Fruit fly (Drosophila melanogaster) whole organism, embryonic: ENCODE results near the gene CG33281.

ENCODE experiments used
- Atf-2 ChIP-seq: fragments of 200-800 bp; sonication (Bioruptor generic); optimal IDR thresholded peaks from 2 replicates; lab custom pipeline; 2016; ENCODE audit warnings: missing biosample characterization, missing genetic modification characterization
- B-H1 ChIP-seq: fragments of 200-800 bp; sonication (Bioruptor generic); IDR thresholded peaks from 3 replicates; pipeline ENCODE4 v1.3.6; 2022; ENCODE audit warnings: missing biosample characterization, missing genetic modification characterization
- Bteb2 ChIP-seq: fragments of 200-800 bp; sonication (Bioruptor generic); optimal IDR thresholded peaks from 2 replicates; lab custom pipeline; 2016; ENCODE audit warnings: missing biosample characterization, missing genetic modification characterization
- CG11696 ChIP-seq: fragments of 200-800 bp; sonication (Bioruptor generic); IDR thresholded peaks from 2 replicates; pipeline ENCODE4 v1.3.6; 2022; ENCODE audit warnings: missing biosample characterization, missing genetic modification characterization
- CG12769 ChIP-seq: fragments of 200-800 bp; sonication (Bioruptor generic); optimal IDR thresholded peaks from 2 replicates; lab custom pipeline; 2019; ENCODE audit warnings: missing biosample characterization, mild to moderate bottlenecking, missing genetic modification characterization, moderate library complexity
- CG14441 ChIP-seq: fragments of 200-800 bp; sonication (Bioruptor generic); IDR thresholded peaks from 2 replicates; pipeline ENCODE4 v1.3.6; 2022; ENCODE audit warnings: missing biosample characterization, missing genetic modification characterization
- CG14860 ChIP-seq: fragments of 200-800 bp; sonication (Bioruptor generic); IDR thresholded peaks from 3 replicates; pipeline ENCODE4 v1.3.6; 2022; ENCODE audit warnings: missing biosample characterization, missing genetic modification characterization; ENCODE audit not compliant: partially characterized antibody
- CG17359 ChIP-seq: fragments of 200-800 bp; sonication (Bioruptor generic); optimal IDR thresholded peaks from 3 replicates; lab custom pipeline; 2018; ENCODE audit warnings: missing biosample characterization, mild to moderate bottlenecking, missing genetic modification characterization, moderate library complexity
- CG18476 ChIP-seq: fragments of 200-800 bp; sonication (Bioruptor generic); optimal IDR thresholded peaks from 2 replicates; lab custom pipeline; 2016; ENCODE audit warnings: missing biosample characterization, mild to moderate bottlenecking, missing genetic modification characterization
- CG18619 ChIP-seq: fragments of 200-800 bp; sonication (Bioruptor generic); optimal IDR thresholded peaks from 3 replicates; lab custom pipeline; 2017; ENCODE audit warnings: missing biosample characterization, mild to moderate bottlenecking, missing genetic modification characterization
- CG2199 ChIP-seq: fragments of 200-800 bp; sonication (Bioruptor generic); IDR thresholded peaks from 3 replicates; pipeline ENCODE4 v1.3.6; 2022; ENCODE audit warnings: missing biosample characterization, missing genetic modification characterization
- CG2202 ChIP-seq: fragments of 200-800 bp; sonication (Bioruptor generic); optimal IDR thresholded peaks from 2 replicates; lab custom pipeline; 2018; ENCODE audit warnings: missing biosample characterization, mild to moderate bottlenecking, missing genetic modification characterization
- CG2889 ChIP-seq: fragments of 200-800 bp; sonication (Bioruptor generic); IDR thresholded peaks from 3 replicates; pipeline ENCODE4 v1.3.6; 2022; ENCODE audit warnings: missing biosample characterization, missing genetic modification characterization
- CG31224 ChIP-seq: fragments of 200-800 bp; sonication (Bioruptor generic); IDR thresholded peaks from 2 replicates; pipeline ENCODE4 v1.3.6; 2022; ENCODE audit warnings: missing biosample characterization, missing genetic modification characterization
- CG6272 ChIP-seq: fragments of 200-800 bp; sonication (Bioruptor generic); IDR thresholded peaks from 2 replicates; pipeline ENCODE4 v1.3.6; 2022; ENCODE audit warnings: missing biosample characterization, missing genetic modification characterization
- CG8765 ChIP-seq: fragments of 200-800 bp; sonication (Bioruptor generic); IDR thresholded peaks from 2 replicates; pipeline ENCODE4 v1.3.6; 2022; ENCODE audit warnings: missing biosample characterization, missing genetic modification characterization
- CG9215 ChIP-seq: fragments of 200-800 bp; sonication (Bioruptor generic); IDR thresholded peaks from 2 replicates; pipeline ENCODE4 v1.3.6; 2022; ENCODE audit warnings: missing biosample characterization, missing genetic modification characterization
- CTCF ChIP-seq: fragments of 200-800 bp; sonication (Bioruptor generic); optimal IDR thresholded peaks from 2 replicates; lab custom pipeline; 2017; ENCODE audit warnings: missing biosample characterization, mild to moderate bottlenecking, missing genetic modification characterization, moderate library complexity
- Ets65A ChIP-seq: fragments of 200-800 bp; sonication (Bioruptor generic); peaks from one replicate; lab custom pipeline; 2016; ENCODE audit warnings: missing biosample characterization, missing genetic modification characterization
- Ets97D ChIP-seq: fragments of 200-800 bp; sonication (Bioruptor generic); optimal IDR thresholded peaks from 3 replicates; lab custom pipeline; 2016; ENCODE audit warnings: missing biosample characterization, missing genetic modification characterization
- Med ChIP-seq: fragments of 200-800 bp; sonication (Bioruptor generic); peaks from one replicate; lab custom pipeline; 2016; ENCODE audit warnings: missing biosample characterization, missing genetic modification characterization, mild to moderate bottlenecking, inconsistent platforms, moderate library complexity
- Meics ChIP-seq: fragments of 200-800 bp; sonication (Bioruptor generic); optimal IDR thresholded peaks from 2 replicates; lab custom pipeline; 2017; ENCODE audit warnings: missing biosample characterization, mild to moderate bottlenecking, missing genetic modification characterization
- Nf-YB ChIP-seq: fragments of 200-800 bp; sonication (Bioruptor generic); optimal IDR thresholded peaks from 3 replicates; lab custom pipeline; 2019; ENCODE audit warnings: missing biosample characterization, mild to moderate bottlenecking, missing genetic modification characterization, moderate library complexity
- Nf-YC ChIP-seq: fragments of 200-800 bp; optimal IDR thresholded peaks from 3 replicates; lab custom pipeline; 2019; ENCODE audit warnings: missing biosample characterization, mild to moderate bottlenecking, missing genetic modification characterization, moderate library complexity
- Pdp1 ChIP-seq, 2 experiments: fragments of 200-800 bp; sonication (Bioruptor generic); optimal IDR thresholded peaks; 3 replicates each; lab custom pipeline; 2016; ENCODE audit warnings: missing biosample characterization in 2 of 2, missing genetic modification characterization in 2 of 2, mild to moderate bottlenecking in 1 of 2, moderate library complexity in 1 of 2
- Spps ChIP-seq: fragments of 200-800 bp; sonication (Bioruptor generic); optimal IDR thresholded peaks from 2 replicates; lab custom pipeline; 2018; ENCODE audit warnings: missing biosample characterization, mild to moderate bottlenecking, missing genetic modification characterization
- Ssrp ChIP-seq: fragments of 200-800 bp; sonication (Bioruptor generic); optimal IDR thresholded peaks from 2 replicates; lab custom pipeline; 2018; ENCODE audit warnings: missing biosample characterization, mild to moderate bottlenecking, missing genetic modification characterization, moderate library complexity
- abd-A ChIP-seq: fragments of 200-800 bp; sonication (Bioruptor generic); optimal IDR thresholded peaks from 3 replicates; lab custom pipeline; 2019; ENCODE audit warnings: missing biosample characterization, mild to moderate bottlenecking, missing genetic modification characterization, moderate library complexity
- bowl ChIP-seq: fragments of 200-800 bp; sonication (Bioruptor generic); IDR thresholded peaks from 2 replicates; pipeline ENCODE4 v1.3.6; 2022; ENCODE audit warnings: missing biosample characterization, missing genetic modification characterization
- chinmo ChIP-seq: fragments of 200-800 bp; sonication (Bioruptor generic); IDR thresholded peaks from 4 replicates; pipeline ENCODE4 v1.3.6; 2022; ENCODE audit warnings: missing biosample characterization, missing genetic modification characterization; ENCODE audit not compliant: partially characterized antibody
- ci ChIP-seq: fragments of 200-800 bp; sonication (Bioruptor generic); IDR thresholded peaks from 3 replicates; pipeline ENCODE4 v1.3.6; 2022; ENCODE audit warnings: missing biosample characterization, missing genetic modification characterization
- corto ChIP-seq: fragments of 200-800 bp; sonication (Bioruptor generic); optimal IDR thresholded peaks from 2 replicates; lab custom pipeline; 2016; ENCODE audit warnings: missing biosample characterization, mild to moderate bottlenecking, missing genetic modification characterization, moderate library complexity
- emc ChIP-seq: fragments of 200-800 bp; sonication (Bioruptor generic); optimal IDR thresholded peaks from 2 replicates; lab custom pipeline; 2016; ENCODE audit warnings: missing biosample characterization, missing genetic modification characterization
- en ChIP-seq: fragments of 200-800 bp; sonication (Bioruptor generic); optimal IDR thresholded peaks from 2 replicates; lab custom pipeline; 2016; ENCODE audit warnings: missing biosample characterization, missing genetic modification characterization
- grau ChIP-seq: fragments of 200-800 bp; optimal IDR thresholded peaks from 3 replicates; lab custom pipeline; 2019; ENCODE audit warnings: missing biosample characterization, mild to moderate bottlenecking, missing genetic modification characterization, moderate library complexity
- gsb-n ChIP-seq: fragments of 200-800 bp; sonication (Bioruptor generic); optimal IDR thresholded peaks from 3 replicates; lab custom pipeline; 2018; ENCODE audit warnings: missing biosample characterization, mild to moderate bottlenecking, missing genetic modification characterization
- jigr1 ChIP-seq: fragments of 200-800 bp; sonication (Bioruptor generic); IDR thresholded peaks from 3 replicates; pipeline ENCODE4 v1.3.6; 2022; ENCODE audit warnings: missing biosample characterization, missing genetic modification characterization
- klu ChIP-seq: fragments of 200-800 bp; sonication (Bioruptor generic); IDR thresholded peaks from 2 replicates; pipeline ENCODE4 v1.3.6; 2022; ENCODE audit warnings: missing biosample characterization, missing genetic modification characterization
- lab ChIP-seq: fragments of 200-800 bp; sonication (Bioruptor generic); optimal IDR thresholded peaks from 3 replicates; lab custom pipeline; 2017; ENCODE audit warnings: missing biosample characterization, missing genetic modification characterization, mild to moderate bottlenecking, moderate library complexity, missing genetic modification reagents
- lov ChIP-seq, 2 experiments: fragments of 200-800 bp in 1 of 2; fragments of >200 bp in 1 of 2; sonication (Bioruptor generic) in 1 of 2; IDR thresholded peaks in 1 of 2; optimal IDR thresholded peaks in 1 of 2; 2 replicates in 1 of 2; 3 replicates in 1 of 2; pipeline versions ENCODE4 v1.3.6 to Lab custom; 2017 to 2022; ENCODE audit warnings: missing biosample characterization in 1 of 2, missing genetic modification characterization in 1 of 2
- mirr ChIP-seq: fragments of 200-800 bp; sonication (Bioruptor generic); optimal IDR thresholded peaks from 3 replicates; lab custom pipeline; 2018; ENCODE audit warnings: missing biosample characterization, mild to moderate bottlenecking, missing genetic modification characterization
- nom ChIP-seq: fragments of 200-800 bp; sonication (Bioruptor generic); optimal IDR thresholded peaks from 2 replicates; lab custom pipeline; 2017; ENCODE audit warnings: missing biosample characterization, missing genetic modification characterization, mild to moderate bottlenecking, moderate library complexity, missing genetic modification reagents
- pho ChIP-seq: fragments of 200-800 bp; sonication (Bioruptor generic); optimal IDR thresholded peaks from 2 replicates; lab custom pipeline; 2016; ENCODE audit warnings: missing biosample characterization, missing genetic modification characterization
- phol ChIP-seq: fragments of 200-800 bp; sonication (Bioruptor generic); optimal IDR thresholded peaks from 3 replicates; lab custom pipeline; 2018; ENCODE audit warnings: missing biosample characterization, mild to moderate bottlenecking, missing genetic modification characterization, moderate library complexity
- sens ChIP-seq: fragments of 200-800 bp; sonication (Bioruptor generic); peaks from one replicate; lab custom pipeline; 2016; ENCODE audit warnings: missing biosample characterization, missing genetic modification characterization
- sima ChIP-seq: fragments of 200-800 bp; sonication (Bioruptor generic); optimal IDR thresholded peaks from 2 replicates; lab custom pipeline; 2016; ENCODE audit warnings: missing biosample characterization, missing genetic modification characterization
- sug ChIP-seq: fragments of 200-800 bp; optimal IDR thresholded peaks from 2 replicates; lab custom pipeline; 2019; ENCODE audit warnings: missing biosample characterization, mild to moderate bottlenecking, missing genetic modification characterization, moderate library complexity
- ttk ChIP-seq: fragments of 200-800 bp; sonication (Bioruptor generic); IDR thresholded peaks from 2 replicates; pipeline ENCODE4 v2.1.2; 2022; ENCODE audit warnings: missing biosample characterization, missing genetic modification characterization
- yki ChIP-seq: fragments of >200 bp; optimal IDR thresholded peaks from 3 replicates; lab custom pipeline; 2018
- z ChIP-seq: fragments of 200-800 bp; sonication (Bioruptor generic); IDR thresholded peaks from 3 replicates; pipeline ENCODE4 v1.3.6; 2022; ENCODE audit warnings: missing biosample characterization, missing genetic modification characterization

The CG33281 gene

DNA sequence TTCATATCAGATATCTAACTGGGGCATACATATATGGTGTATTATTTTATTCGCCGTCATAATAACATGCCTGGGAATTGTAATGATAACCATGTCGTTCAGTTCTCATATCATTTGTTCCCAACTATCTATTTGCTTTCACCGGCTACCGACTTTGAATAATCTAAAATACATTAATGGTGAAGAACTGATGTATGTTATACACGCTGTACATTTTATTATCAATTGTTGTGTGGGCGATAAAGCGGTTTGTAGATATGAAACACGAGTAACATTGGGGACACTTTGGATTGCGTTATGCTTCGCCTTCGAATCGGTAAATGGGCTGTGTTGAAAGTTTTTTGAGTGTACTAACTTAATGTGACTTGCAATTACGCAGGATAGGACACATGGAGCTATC is 24.9 kb upstream of the CG33281 start (continued):
- TF ChIP-seq bowl (GFP tag; lab: Robert Waterston, UW) = no peak
- no peak for TF ChIP-seq CG8765 (GFP tag; lab: Robert Waterston, UW)
- no peak for TF ChIP-seq en (GFP tag; lab: Kevin White, UChicago)
- TF ChIP-seq abd-A (tag; lab: Kevin White, UChicago) = no peak
- TF ChIP-seq pho (GFP tag; lab: Kevin White, UChicago) = no peak
- TF ChIP-seq CG18476 (GFP tag; lab: Kevin White, UChicago) = no peak
- TF ChIP-seq Ets97D (GFP tag; lab: Kevin White, UChicago) = no peak
- TF ChIP-seq lab = peak; percentile 5
- TF ChIP-seq corto = no peak
- TF ChIP-seq mirr = peak; percentile 81
- no peak for TF ChIP-seq CG17359 (tag; lab: Kevin White, UChicago)
- TF ChIP-seq CG6272 = no peak
- TF ChIP-seq sima (GFP tag; lab: Kevin White, UChicago) = no peak
- no peak for TF ChIP-seq klu (GFP tag; lab: Robert Waterston, UW)
- TF ChIP-seq Pdp1 (GFP tag; optimal IDR thresholded peaks at IDR 0.05; lab: Kevin White, UChicago) = peak in 1 of 2 experiments; percentile 15
- TF ChIP-seq yki = no peak
- peak; percentile 14 for TF ChIP-seq CG12769
- TF ChIP-seq phol (tag; lab: Kevin White, UChicago) = no peak
- 0 out of 3 replicates have a peak, but pooled peaks have one; percentile 19 for TF ChIP-seq ci
- TF ChIP-seq sug (tag; lab: Kevin White, UChicago) = peak; percentile 11
- TF ChIP-seq CG2199 = no peak

dm6 chr2L:3299803-3300202 is 24.2 kb upstream of the CG33281 start:
- TF ChIP-seq sens (GFP tag; lab: Kevin White, UChicago) (peak; percentile 38), Nf-YB (GFP tag; lab: Kevin White, UChicago) (peak; percentile 49), CG11696 (GFP tag; lab: Robert Waterston, UW) (peak; percentile 58), Med (GFP tag; lab: Kevin White, UChicago) (peak; percentile 36), Nf-YC (peak; percentile 68), nom (peak; percentile 26), chinmo (GFP tag; lab: Robert Waterston, UW) (0 out of 4 replicates have a peak, but pooled peaks have one; percentile 48), Spps (tag; lab: Kevin White, UChicago) (no peak), CTCF (GFP tag; lab: Kevin White, UChicago) (no peak), jigr1 (no peak), grau (tag; lab: Kevin White, UChicago) (peak; percentile 62)

- TF ChIP-seq CG2889 (GFP tag; lab: Robert Waterston, UW) = 0 out of 3 replicates have a peak, but pooled peaks have one; percentile 24
- peak; percentile 91 for TF ChIP-seq Meics (GFP tag; lab: Kevin White, UChicago)
- 0 out of 2 replicates have a peak, but pooled peaks have one; percentile 16 for TF ChIP-seq ttk (GFP tag; lab: Robert Waterston, UW)
- no peak for TF ChIP-seq Atf-2 (GFP tag; lab: Kevin White, UChicago)
- TF ChIP-seq CG31224 (GFP tag; lab: Robert Waterston, UW) = no peak
- TF ChIP-seq Bteb2 (GFP tag; lab: Kevin White, UChicago) = no peak
- no peak for TF ChIP-seq CG14860 (GFP tag; lab: Robert Waterston, UW)
- TF ChIP-seq gsb-n (tag; lab: Kevin White, UChicago) = no peak
- no peak for TF ChIP-seq emc
- TF ChIP-seq CG14441 = 0 out of 2 replicates have a peak, but pooled peaks have one; percentile 11
- TF ChIP-seq lov (optimal IDR thresholded peaks at IDR 0.05; lab: Kevin White, UChicago) = no peak
- TF ChIP-seq lov (GFP tag; IDR thresholded peaks at IDR 0.05; lab: Robert Waterston, UW) = 0 out of 3 replicates have a peak, but pooled peaks have one; percentile 26
- no peak for TF ChIP-seq Ssrp (tag; lab: Kevin White, UChicago)
- TF ChIP-seq CG2202 (tag; lab: Kevin White, UChicago) = no peak
- TF ChIP-seq CG2199 = 0 out of 3 replicates have a peak, but pooled peaks have one; percentile 54
- no peak for TF ChIP-seq lab
- no peak for TF ChIP-seq B-H1 (GFP tag; lab: Robert Waterston, UW)
- TF ChIP-seq CG18619 (GFP tag; lab: Kevin White, UChicago) = no peak
- TF ChIP-seq CG9215 (GFP tag; lab: Robert Waterston, UW) = 0 out of 2 replicates have a peak, but pooled peaks have one; percentile 10
- TF ChIP-seq CG12769 = peak; percentile 5
- peak; percentile 66 for TF ChIP-seq Ets65A (GFP tag; lab: Kevin White, UChicago)
- no peak for TF ChIP-seq z (GFP tag; lab: Robert Waterston, UW)
- TF ChIP-seq Med (GFP tag; lab: Kevin White, UChicago) = peak; percentile 17
Observed at dm6 chr2L:3301058-3301457, 23.0 kb upstream of the CG33281 start.
